Worm (Caenorhabditis elegans): ENCODE results near the gene rrp-8.

- peak; percentile 2 for TF ChIP-seq nhr-6 (tag; optimal IDR thresholded peaks at IDR 0.05)
- no peak for TF ChIP-seq alr-1 (tag; optimal IDR thresholded peaks at IDR 0.05)
- peak; percentile 30 for TF ChIP-seq fos-1 (tag; optimal IDR thresholded peaks at IDR 0.05)
- TF ChIP-seq lin-11 (tag; optimal IDR thresholded peaks at IDR 0.05), result peak; percentile 45
- TF ChIP-seq mdl-1 (tag; optimal IDR thresholded peaks at IDR 0.05), result no peak
- no peak for TF ChIP-seq ama-1 (optimal IDR thresholded peaks at IDR 0.05)
- TF ChIP-seq zag-1 (tag; optimal IDR thresholded peaks at IDR 0.05), result no peak
- TF ChIP-seq nhr-10 (tag; optimal IDR thresholded peaks at IDR 0.05), result no peak
- peak; percentile 49 for TF ChIP-seq lin-13 (GFP tag; optimal IDR thresholded peaks at IDR 0.05)
- TF ChIP-seq lsy-2 (tag; optimal IDR thresholded peaks at IDR 0.05), result peak; percentile 96 to 99
- TF ChIP-seq nhr-23 (tag; optimal IDR thresholded peaks at IDR 0.05), result no peak
- TF ChIP-seq gmeb-1 (tag; optimal IDR thresholded peaks at IDR 0.05), result peak; percentile 75
- no peak for TF ChIP-seq ZK546.5 (tag; optimal IDR thresholded peaks at IDR 0.05)
Observed at ce11 chrIV:393409-393930, 2.9 kb upstream of the rrp-8 start, which contains the start of the genes T07A9.15 and nog-1.

Measured in whole organism, L2 larva.